Worm (Caenorhabditis elegans) whole organism, L4 larva: ENCODE results near the gene F26F4.12.

Experiments
- T20F7.1 ChIP-seq: fragments of 200-800 bp; sonication (Bioruptor generic); optimal IDR thresholded peaks from 2 replicates; lab custom pipeline; 2018; ENCODE audit warnings: mild to moderate bottlenecking, missing genetic modification characterization, missing compliant biosample characterization
- ZK337.2 ChIP-seq: fragments of 200-800 bp; sonication (Bioruptor generic); IDR thresholded peaks from 2 replicates; pipeline ENCODE4 v1.3.6; 2022; ENCODE audit warnings: missing genetic modification reagents, missing genetic modification characterization, missing compliant biosample characterization
- aha-1 ChIP-seq: fragments of 150-350 bp; peaks from one replicate; lab custom pipeline; 2014; ENCODE audit warnings: missing biosample characterization, missing genetic modification characterization
- aly-2 ChIP-seq: sonication (generic microtip); optimal IDR thresholded peaks from 2 replicates; lab custom pipeline; 2018; ENCODE audit warnings: missing biosample characterization, missing genetic modification characterization
- arid-1 ChIP-seq: fragments of 200-800 bp; sonication (Bioruptor generic); conservative IDR thresholded peaks from 2 replicates; pipeline ENCODE4 v1.3.6; 2022; ENCODE audit warnings: missing genetic modification reagents, missing genetic modification characterization, missing compliant biosample characterization
- attf-4 ChIP-seq: sonication (generic microtip); optimal IDR thresholded peaks from 3 replicates; lab custom pipeline; 2017; ENCODE audit warnings: missing biosample characterization, missing genetic modification characterization
- ceh-44 ChIP-seq: fragments of 200-800 bp; sonication (Bioruptor generic); IDR thresholded peaks from 2 replicates; pipeline ENCODE4 v1.3.6; 2022; ENCODE audit warnings: missing genetic modification reagents, missing genetic modification characterization, missing compliant biosample characterization
- ctbp-1 ChIP-seq: fragments of 200-800 bp; sonication (Bioruptor generic); IDR thresholded peaks from 2 replicates; pipeline ENCODE4 v1.3.6; 2022; ENCODE audit warnings: missing genetic modification reagents, missing genetic modification characterization, missing compliant biosample characterization
- daf-12 ChIP-seq: fragments of 150-350 bp; optimal IDR thresholded peaks from 2 replicates; lab custom pipeline; 2014; ENCODE audit warnings: missing biosample characterization, missing genetic modification reagents, missing genetic modification characterization
- daf-16 ChIP-seq, 3 experiments: sonication (generic microtip); optimal IDR thresholded peaks; 2 replicates each; lab custom pipeline; 2016 to 2017; ENCODE audit warnings: missing genetic modification characterization in 3 of 3, missing genetic modification reagents in 3 of 3, mild to moderate bottlenecking in 2 of 3, missing compliant biosample characterization in 2 of 3, missing biosample characterization in 1 of 3, moderate library complexity in 1 of 3
- dmd-6 ChIP-seq: fragments of 200-800 bp; sonication (Bioruptor generic); IDR thresholded peaks from 2 replicates; pipeline ENCODE4 v1.3.6; 2022; ENCODE audit warnings: missing genetic modification reagents, missing genetic modification characterization, missing compliant biosample characterization
- dmd-9 ChIP-seq: fragments of 200-800 bp; sonication (Bioruptor generic); IDR thresholded peaks from 2 replicates; pipeline ENCODE4 v1.3.6; 2022; ENCODE audit warnings: missing genetic modification reagents, missing genetic modification characterization, missing compliant biosample characterization
- dve-1 ChIP-seq: sonication (generic microtip); optimal IDR thresholded peaks from 2 replicates; lab custom pipeline; 2017; ENCODE audit warnings: antibody characterized with exemption, mild to moderate bottlenecking, missing genetic modification characterization, missing compliant biosample characterization; ENCODE audit not compliant: insufficient read depth
- egl-43 ChIP-seq: fragments of 200-800 bp; sonication (Bioruptor generic); IDR thresholded peaks from 2 replicates; pipeline ENCODE4 v1.3.6; 2022; ENCODE audit warnings: missing genetic modification reagents, missing genetic modification characterization, missing compliant biosample characterization
- lin-38 ChIP-seq: fragments of 200-800 bp; sonication (Bioruptor generic); IDR thresholded peaks from 2 replicates; pipeline ENCODE4 v1.3.6; 2022; ENCODE audit warnings: missing genetic modification reagents, missing genetic modification characterization, missing compliant biosample characterization
- lsy-2 ChIP-seq, 2 experiments: fragments of 150-350 bp in 1 of 2; sonication (generic microtip) in 1 of 2; optimal IDR thresholded peaks; 2 replicates each; lab custom pipeline; 2014 to 2017; ENCODE audit warnings: missing biosample characterization in 2 of 2, missing genetic modification characterization in 2 of 2
- mdl-1 ChIP-seq, 2 experiments: fragments of 150-350 bp in 1 of 2; sonication (generic microtip) in 1 of 2; optimal IDR thresholded peaks; 2 replicates each; lab custom pipeline; 2014 to 2017; ENCODE audit warnings: missing biosample characterization in 2 of 2, missing genetic modification characterization in 2 of 2
- mep-1 ChIP-seq: fragments of 150-350 bp; sonication (generic microtip); optimal IDR thresholded peaks from 3 replicates; lab custom pipeline; 2014; ENCODE audit warnings: missing biosample characterization, missing genetic modification characterization
- mxl-3 ChIP-seq: fragments of 200-800 bp; sonication (Bioruptor generic); optimal IDR thresholded peaks from 2 replicates; lab custom pipeline; 2018; ENCODE audit warnings: mild to moderate bottlenecking, missing genetic modification characterization, missing compliant biosample characterization
- nhr-28 ChIP-seq: fragments of 150-350 bp; optimal IDR thresholded peaks from 2 replicates; lab custom pipeline; 2014; ENCODE audit warnings: missing biosample characterization, missing genetic modification characterization
- nhr-42 ChIP-seq: fragments of 200-800 bp; sonication (Bioruptor generic); IDR thresholded peaks from 2 replicates; pipeline ENCODE4 v1.3.6; 2022; ENCODE audit warnings: missing genetic modification characterization, missing compliant biosample characterization
- nhr-48 ChIP-seq: sonication (generic microtip); optimal IDR thresholded peaks from 2 replicates; lab custom pipeline; 2016; ENCODE audit warnings: mild to moderate bottlenecking, missing genetic modification characterization, missing compliant biosample characterization
- php-3 ChIP-seq: fragments of 200-800 bp; sonication (Bioruptor generic); IDR thresholded peaks from 2 replicates; pipeline ENCODE4 v1.3.6; 2022; ENCODE audit warnings: missing genetic modification reagents, missing genetic modification characterization, missing compliant biosample characterization
- pqm-1 ChIP-seq: sonication (generic microtip); optimal IDR thresholded peaks from 2 replicates; lab custom pipeline; 2017; ENCODE audit warnings: missing biosample characterization, missing genetic modification characterization
- sdz-12 ChIP-seq: fragments of 200-800 bp; sonication (Bioruptor generic); optimal IDR thresholded peaks from 2 replicates; lab custom pipeline; 2018; ENCODE audit warnings: mild to moderate bottlenecking, missing genetic modification characterization, missing compliant biosample characterization
- snpc-1.2 ChIP-seq: fragments of 200-800 bp; sonication (Bioruptor generic); IDR thresholded peaks from 2 replicates; pipeline ENCODE4 v1.3.6; 2022; ENCODE audit warnings: missing genetic modification reagents, missing genetic modification characterization, missing compliant biosample characterization
- snpc-4 ChIP-seq: fragments of 150-350 bp; optimal IDR thresholded peaks from 2 replicates; lab custom pipeline; 2014; ENCODE audit warnings: missing biosample characterization, missing genetic modification characterization
- tra-1 ChIP-seq: fragments of 200-800 bp; sonication (Bioruptor generic); IDR thresholded peaks from 2 replicates; pipeline ENCODE4 v1.3.6; 2022; ENCODE audit warnings: missing genetic modification reagents, missing genetic modification characterization, missing compliant biosample characterization
- unc-62 ChIP-seq, 3 experiments: fragments of 150-350 bp in 1 of 3; sonication (generic microtip); optimal IDR thresholded peaks in 2 of 3; peaks in 1 of 3; 1 replicate in 1 of 3; 2 replicates in 2 of 3; lab custom pipeline; 2014 to 2017; ENCODE audit warnings: missing biosample characterization in 3 of 3, missing genetic modification characterization in 3 of 3, missing genetic modification reagents in 3 of 3, missing genotype in 1 of 3
- zag-1 ChIP-seq: fragments of 150-350 bp; optimal IDR thresholded peaks from 2 replicates; lab custom pipeline; 2014; ENCODE audit warnings: missing biosample characterization, missing genetic modification characterization
- zip-2 ChIP-seq: fragments of 150-350 bp; optimal IDR thresholded peaks from 2 replicates; lab custom pipeline; 2014; ENCODE audit warnings: missing biosample characterization, missing genetic modification characterization

F26F4.12 gene

DNA sequence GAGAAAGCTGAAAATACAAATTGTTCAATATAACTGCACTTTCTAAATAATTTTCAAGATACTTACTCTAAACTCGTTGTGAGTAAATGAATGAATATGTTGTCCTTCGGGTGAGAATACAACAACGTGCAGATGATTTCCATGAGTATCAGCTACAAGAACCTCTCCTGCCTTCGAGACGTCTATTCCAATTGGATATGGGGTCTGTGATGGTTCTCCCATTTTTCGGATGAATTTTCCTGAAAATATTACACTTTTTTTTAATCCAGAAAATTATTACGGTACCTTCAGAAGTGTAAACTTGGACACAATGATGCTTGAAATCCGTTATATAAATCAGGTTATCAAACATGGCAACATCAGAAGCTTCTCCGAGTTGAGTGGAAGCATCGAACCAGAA, 14.5 kb downstream of the F26F4.12 start:
- TF ChIP-seq unc-62 (GFP tag; optimal IDR thresholded peaks at IDR 0.05 in 1 of 2; lab: Kevin White, UChicago) (peak in 1 of 2 experiments; percentile 91), unc-62 (tag; optimal IDR thresholded peaks at IDR 0.05; lab: Kevin White, UChicago) (no peak), ceh-44 (no peak)

DNA sequence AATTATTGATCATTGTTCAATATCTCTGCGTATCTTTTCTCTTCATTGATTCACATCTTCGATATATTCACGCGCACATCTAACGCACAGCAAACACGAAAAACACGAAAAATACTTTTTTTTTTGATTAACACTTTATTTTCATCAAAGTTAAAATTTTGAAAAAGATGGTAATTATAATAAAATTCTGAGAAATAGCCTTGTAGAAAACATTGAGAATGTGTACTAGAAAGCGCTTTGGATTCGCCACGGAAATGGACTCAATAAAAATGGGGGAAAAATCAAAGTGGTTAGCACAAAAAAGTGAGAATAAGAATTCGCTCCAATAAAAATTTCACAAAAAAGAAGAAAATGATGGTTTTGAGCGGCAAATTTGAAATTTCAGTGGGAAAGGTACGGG, 16.3 kb downstream of the F26F4.12 start, which contains the start of gene F26F4.6:
TSS of gene F26F4.6 (minus strand) at position 101 of the 400 bp plus-strand sequence.
- TF ChIP-seq lsy-2 (tag; optimal IDR thresholded peaks at IDR 0.05; lab: Kevin White, UChicago) (no peak), attf-4 (tag; lab: Kevin White, UChicago) (no peak), aly-2 (tag; lab: Kevin White, UChicago) (no peak), tra-1 (GFP tag; lab: Robert Waterston, UW) (no peak), mep-1 (tag; lab: Kevin White, UChicago) (no peak), zag-1 (tag; lab: Kevin White, UChicago) (no peak), mdl-1 (tag; optimal IDR thresholded peaks at IDR 0.05; lab: Kevin White, UChicago) (no peak), mxl-3 (GFP tag; lab: Kevin White, UChicago) (no peak)

DNA sequence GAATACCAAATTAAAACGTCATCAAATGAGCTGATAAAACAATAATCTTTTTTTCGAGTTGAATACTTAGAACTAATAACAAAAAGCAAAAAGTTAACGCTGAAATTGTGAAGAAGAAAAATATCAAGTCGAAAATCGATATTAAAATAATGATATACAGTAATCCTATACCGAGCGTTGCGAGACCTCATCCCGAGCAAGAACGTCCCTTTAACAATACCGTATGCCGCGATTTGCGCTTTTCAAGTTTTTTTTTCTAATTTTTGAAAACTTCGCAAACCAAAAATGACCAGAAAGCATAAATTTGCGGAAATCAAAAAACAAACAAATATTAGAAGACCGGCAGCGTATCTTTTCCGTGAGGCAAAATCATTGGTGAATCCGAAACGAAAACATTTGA, 18.8 kb downstream of the F26F4.12 start, which contains the start of gene F26F4.5:
TSS of gene F26F4.5 (minus strand) at position 256 of the 400 bp plus-strand sequence.
- TF ChIP-seq lin-38 = peak; percentile 45; the same call in 1 of the 2 replicates
- no peak for TF ChIP-seq nhr-42 (GFP tag; lab: Robert Waterston, UW)
- peak; percentile 70 for TF ChIP-seq aha-1 (tag; lab: Kevin White, UChicago)

DNA sequence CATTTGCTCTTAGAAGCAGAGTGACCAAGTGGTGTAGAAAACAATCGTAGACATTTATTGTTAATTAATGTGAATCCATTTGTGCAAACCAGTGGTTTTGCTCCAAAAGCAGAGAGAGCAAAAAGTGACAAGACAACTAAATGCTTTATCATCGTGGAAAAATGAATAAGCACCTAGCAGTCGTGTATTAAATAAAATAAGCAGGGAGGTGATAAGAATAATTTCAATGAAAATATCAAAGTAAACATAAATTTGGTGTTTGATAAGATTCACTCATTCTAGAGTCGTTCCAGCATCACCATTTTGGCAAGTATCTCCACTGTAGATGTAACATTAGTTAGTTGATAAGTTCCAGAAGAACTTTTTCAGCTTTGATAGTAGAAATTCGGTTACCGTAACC, 22.5 kb downstream of the F26F4.12 start, which contains the start of gene clec-6:
TSS of gene clec-6 (minus strand) at position 154 of the 400 bp plus-strand sequence.
- TF ChIP-seq tra-1 (GFP tag; lab: Robert Waterston, UW) (no peak), daf-16 (GFP tag; optimal IDR thresholded peaks at IDR 0.05; lab: Kevin White, UChicago) (no peak), daf-16 (tag; optimal IDR thresholded peaks at IDR 0.05; lab: Kevin White, UChicago) (peak; percentile 42), nhr-42 (GFP tag; lab: Robert Waterston, UW) (no peak), ZK337.2 (GFP tag; lab: Robert Waterston, UW) (no peak), dmd-6 (peak; percentile 36; the same call in 1 of the 2 replicates), nhr-28 (tag; lab: Kevin White, UChicago) (peak; percentile 8)

DNA sequence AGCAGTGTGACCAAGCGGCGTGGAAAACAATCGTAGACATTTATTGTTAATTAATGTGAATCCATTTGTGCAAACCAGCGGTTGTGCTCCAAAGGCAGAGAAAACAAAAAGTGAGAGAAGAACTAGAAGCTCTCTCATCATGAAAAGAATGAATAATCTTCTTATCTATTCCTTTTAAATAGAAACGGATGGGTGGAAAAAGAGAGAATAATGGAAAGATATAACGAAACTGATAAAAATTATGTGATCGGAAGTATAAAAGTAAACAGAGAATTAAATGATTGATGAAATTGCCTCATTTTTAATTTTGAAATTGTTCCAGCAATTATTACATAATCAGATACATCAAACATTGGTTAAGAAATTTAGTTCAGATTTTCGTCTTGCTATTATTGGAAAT, 26.4 kb downstream of the F26F4.12 start, which contains the start of gene clec-5:
TSS of gene clec-5 (minus strand) at position 178 of the 400 bp plus-strand sequence.
- TF ChIP-seq snpc-1.2 (no peak), nhr-48 (no peak), dmd-6 (no peak), T20F7.1 (GFP tag; lab: Kevin White, UChicago) (no peak), dmd-9 (GFP tag; lab: Robert Waterston, UW) (no peak), dve-1 (tag; lab: Kevin White, UChicago) (peak; percentile 13), daf-16 (GFP tag; optimal IDR thresholded peaks at IDR 0.05; lab: Kevin White, UChicago) (no peak), daf-16 (tag; optimal IDR thresholded peaks at IDR 0.05; lab: Kevin White, UChicago) (peak; percentile 17), ctbp-1 (GFP tag; lab: Robert Waterston, UW) (no peak), php-3 (no peak), egl-43 (GFP tag; lab: Robert Waterston, UW) (no peak), aly-2 (tag; lab: Kevin White, UChicago) (no peak), arid-1 (no peak), pqm-1 (peak; percentile 56), sdz-12 (GFP tag; lab: Kevin White, UChicago) (no peak), daf-12 (tag; lab: Kevin White, UChicago) (no peak), zip-2 (tag; lab: Kevin White, UChicago) (no peak), snpc-4 (tag; lab: Kevin White, UChicago) (no peak)
